Fruit fly (Drosophila melanogaster): ENCODE data around the gene CG17806.

CG17806 gene

DNA sequence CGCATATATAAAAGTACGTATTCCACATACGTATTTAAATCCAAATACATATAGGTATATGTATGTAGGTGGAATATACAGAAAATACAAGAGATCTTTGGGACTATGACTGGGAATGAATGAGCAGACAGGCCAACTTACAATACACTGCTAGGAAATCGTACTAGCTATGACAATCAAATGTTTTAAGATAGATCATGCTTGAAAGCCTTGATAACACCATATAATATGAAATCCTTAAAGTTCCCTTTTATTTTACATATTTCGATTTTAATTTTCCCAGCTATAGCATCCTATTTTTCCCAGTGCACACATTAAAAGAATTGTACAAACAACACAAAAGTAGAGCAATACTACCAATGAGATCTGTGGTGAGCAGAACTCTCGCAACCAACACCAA is 21.7 kb downstream of the CG17806 start (continued):
- TF ChIP-seq CG6854 (GFP tag; optimal IDR thresholded peaks at IDR 0.05) (peak; percentile 36), ase (GFP tag; IDR thresholded peaks at IDR 0.05) (peak; percentile 73; the same call in 2 of the 3 replicates), Dll (GFP tag; IDR thresholded peaks at IDR 0.05; ENCODE audit: partially characterized antibody) (no peak), nerfin-1 (tag; optimal IDR thresholded peaks at IDR 0.05) (peak; percentile 79), CG10431 (GFP tag; optimal IDR thresholded peaks at IDR 0.05) (peak; percentile 8), so (GFP tag; IDR thresholded peaks at IDR 0.05) (peak; percentile 80), pzg (GFP tag; optimal IDR thresholded peaks at IDR 0.05) (no peak), sr (GFP tag; IDR thresholded peaks at IDR 0.05) (peak; percentile 49; the same call in 1 of the 3 replicates), gem (tag; optimal IDR thresholded peaks at IDR 0.05) (peak; percentile 90), grn (GFP tag; optimal IDR thresholded peaks at IDR 0.05) (peak; percentile 18), zf30C (GFP tag; optimal IDR thresholded peaks at IDR 0.05) (peak; percentile 21), Bdp1 (GFP tag; optimal IDR thresholded peaks at IDR 0.05) (peak; percentile 32), CG4404 (GFP tag; IDR thresholded peaks at IDR 0.05) (peak; percentile 68; the same call in 1 of the 2 replicates), CG2875 (GFP tag; optimal IDR thresholded peaks at IDR 0.05) (peak; percentile 65), cas (GFP tag; IDR thresholded peaks at IDR 0.05) (peak; percentile 57; the same call in 1 of the 2 replicates), Atf-2 (GFP tag; optimal IDR thresholded peaks at IDR 0.05) (peak; percentile 54), CG9437 (GFP tag; optimal IDR thresholded peaks at IDR 0.05) (peak; percentile 23), CG12155 (GFP tag; optimal IDR thresholded peaks at IDR 0.05) (peak; percentile 47), dati (GFP tag; IDR thresholded peaks at IDR 0.05) (peak; percentile 62; the same call in 1 of the 2 replicates), gce (GFP tag; IDR thresholded peaks at IDR 0.05) (peak; percentile 76; the same call in 2 of the 3 replicates), CG11696 (GFP tag; IDR thresholded peaks at IDR 0.05) (peak; percentile 45; the same call in 1 of the 2 replicates), Dad (GFP tag; optimal IDR thresholded peaks at IDR 0.05) (peak; percentile 66), Mes4 (GFP tag; optimal IDR thresholded peaks at IDR 0.05) (peak; percentile 44), CG1024 (GFP tag; IDR thresholded peaks at IDR 0.05) (peak; percentile 66), phol (tag; optimal IDR thresholded peaks at IDR 0.05) (peak; percentile 82), CG31441 (GFP tag; IDR thresholded peaks at IDR 0.05) (peak; percentile 91), btn (GFP tag; optimal IDR thresholded peaks at IDR 0.05) (peak; percentile 54), CG8478 (optimal IDR thresholded peaks at IDR 0.05) (no peak), Elba2 (GFP tag; optimal IDR thresholded peaks at IDR 0.05) (no peak), Dip3 (GFP tag; optimal IDR thresholded peaks at IDR 0.05) (peak; percentile 65), TFAM (GFP tag; optimal IDR thresholded peaks at IDR 0.05) (no peak), tx (GFP tag; optimal IDR thresholded peaks at IDR 0.05) (peak; percentile 33), twi (tag; optimal IDR thresholded peaks at IDR 0.05) (peak; percentile 53), eyg (GFP tag; optimal IDR thresholded peaks at IDR 0.05) (peak; percentile 81), Doc3 (GFP tag; IDR thresholded peaks at IDR 0.05; ENCODE audit: partially characterized antibody) (no peak), GATAe (GFP tag; conservative IDR thresholded peaks at IDR 0.05) (no peak; the same call in 1 of the 2 replicates), CG7839 (tag; optimal IDR thresholded peaks at IDR 0.05) (peak; percentile 90), ham (GFP tag; IDR thresholded peaks at IDR 0.05) (peak; percentile 70; the same call in 1 of the 2 replicates), Ravus (GFP tag; IDR thresholded peaks at IDR 0.05) (peak; percentile 54), Hr3 (GFP tag; optimal IDR thresholded peaks at IDR 0.05) (peak; percentile 66), Dp (GFP tag; optimal IDR thresholded peaks at IDR 0.05) (no peak), CG4854 (GFP tag; optimal IDR thresholded peaks at IDR 0.05) (no peak), schlank (tag; optimal IDR thresholded peaks at IDR 0.05) (peak; percentile 73), CG3065 (GFP tag; optimal IDR thresholded peaks at IDR 0.05) (no peak), NFAT (GFP tag; IDR thresholded peaks at IDR 0.05) (peak; percentile 92), HHEX (GFP tag; optimal IDR thresholded peaks at IDR 0.05) (peak; percentile 62), scrt (GFP tag; optimal IDR thresholded peaks at IDR 0.05) (peak; percentile 68), onecut (GFP tag; IDR thresholded peaks at IDR 0.05) (peak; percentile 57), Sox100B (GFP tag; optimal IDR thresholded peaks at IDR 0.05) (peak; percentile 64), abd-A (tag; optimal IDR thresholded peaks at IDR 0.05) (peak; percentile 38), CG12744 (GFP tag; optimal IDR thresholded peaks at IDR 0.05) (peak; percentile 42)
